Fruit fly (Drosophila melanogaster) whole organism, wandering third instar larva: ENCODE data around the gene CG11726.
A peak's percentile ranks its signal among the peaks of the same experiment; 100 is the strongest.

Source experiments
- Abd-B ChIP-seq: fragments of >200 bp; optimal IDR thresholded peaks from 2 replicates; lab custom pipeline; 2017; ENCODE audit warnings: missing biosample characterization, missing genetic modification characterization
- CG32264 ChIP-seq: fragments of 200-800 bp; sonication (Bioruptor generic); optimal IDR thresholded peaks from 2 replicates; lab custom pipeline; 2016; ENCODE audit warnings: missing biosample characterization, missing genetic modification characterization
- CG9705 ChIP-seq: fragments of 200-800 bp; sonication (Bioruptor generic); optimal IDR thresholded peaks from 2 replicates; lab custom pipeline; 2018; ENCODE audit warnings: missing biosample characterization, mild to moderate bottlenecking, missing genetic modification characterization
- CrebA ChIP-seq: fragments of 200-800 bp; sonication (Bioruptor generic); optimal IDR thresholded peaks from 2 replicates; lab custom pipeline; 2016; ENCODE audit warnings: missing biosample characterization, mild to moderate bottlenecking, missing genetic modification characterization, borderline replicate concordance
- Dfd ChIP-seq: fragments of >200 bp; optimal IDR thresholded peaks from 2 replicates; lab custom pipeline; 2017; ENCODE audit warnings: missing biosample characterization, missing genetic modification characterization
- Dif ChIP-seq: fragments of 200-275, 200-300 bp; sonication (Bioruptor generic); optimal IDR thresholded peaks from 2 replicates; lab custom pipeline; 2018; ENCODE audit warnings: missing biosample characterization, missing genetic modification characterization; ENCODE audit not compliant: partially characterized antibody
- GATAd ChIP-seq: sonication (Bioruptor generic); optimal IDR thresholded peaks from 2 replicates; lab custom pipeline; 2016; ENCODE audit warnings: missing biosample characterization, missing genetic modification characterization
- HLH106 ChIP-seq: fragments of 200-800 bp; optimal IDR thresholded peaks from 3 replicates; lab custom pipeline; 2019; ENCODE audit warnings: missing biosample characterization, mild to moderate bottlenecking, missing genetic modification characterization, moderate library complexity
- Hr78 ChIP-seq: fragments of >200 bp; optimal IDR thresholded peaks from 2 replicates; lab custom pipeline; 2017; ENCODE audit warnings: missing biosample characterization, missing genetic modification characterization
- Hr83 ChIP-seq: fragments of 200-300 bp; sonication (Bioruptor generic); optimal IDR thresholded peaks from 2 replicates; lab custom pipeline; 2016; ENCODE audit warnings: missing biosample characterization, mild to moderate bottlenecking, missing genetic modification characterization, moderate library complexity; ENCODE audit not compliant: poor library complexity, severe bottlenecking
- Jra ChIP-seq: sonication (Bioruptor generic); optimal IDR thresholded peaks from 2 replicates; lab custom pipeline; 2016; ENCODE audit warnings: missing biosample characterization, missing genetic modification characterization
- Mio ChIP-seq: sonication (Bioruptor generic); optimal IDR thresholded peaks from 2 replicates; lab custom pipeline; 2016; ENCODE audit warnings: missing biosample characterization, missing genetic modification characterization
- Myc ChIP-seq: fragments of >200 bp; optimal IDR thresholded peaks from 2 replicates; lab custom pipeline; 2017
- N ChIP-seq: fragments of >200 bp; optimal IDR thresholded peaks from 2 replicates; lab custom pipeline; 2018; ENCODE audit warnings: missing biosample characterization, missing external identifiers, missing genetic modification characterization
- OdsH ChIP-seq: fragments of 200-800 bp; sonication (Bioruptor generic); optimal IDR thresholded peaks from 2 replicates; lab custom pipeline; 2016; ENCODE audit warnings: missing biosample characterization, mild to moderate bottlenecking, missing genetic modification characterization
- Rel ChIP-seq, 2 experiments: fragments of 200-800 bp; sonication (Bioruptor generic) in 1 of 2; optimal IDR thresholded peaks; 2 replicates in 1 of 2; 3 replicates in 1 of 2; lab custom pipeline; 2016 to 2019; ENCODE audit warnings: mild to moderate bottlenecking in 2 of 2, missing biosample characterization in 2 of 2, missing genetic modification characterization in 2 of 2, moderate library complexity in 1 of 2
- Sp1 ChIP-seq: fragments of 200-800 bp; sonication (Bioruptor generic); optimal IDR thresholded peaks from 3 replicates; lab custom pipeline; 2019; ENCODE audit warnings: missing biosample characterization, mild to moderate bottlenecking, missing genetic modification characterization, moderate library complexity
- Vsx2 ChIP-seq: fragments of 200-300, 225-300 bp; sonication (Bioruptor generic); optimal IDR thresholded peaks from 2 replicates; lab custom pipeline; 2018; ENCODE audit warnings: missing biosample characterization, missing genetic modification characterization; ENCODE audit not compliant: partially characterized antibody
- br ChIP-seq: fragments of 200-800 bp; sonication (Bioruptor generic); optimal IDR thresholded peaks from 2 replicates; lab custom pipeline; 2016; ENCODE audit warnings: missing biosample characterization, missing genetic modification characterization
- brk ChIP-seq: fragments of 200-800 bp; sonication (Bioruptor generic); optimal IDR thresholded peaks from 2 replicates; lab custom pipeline; 2016; ENCODE audit warnings: missing biosample characterization, mild to moderate bottlenecking, missing genetic modification characterization
- dl ChIP-seq, 2 experiments: fragments of 175-275, 200-275 bp in 1 of 2; fragments of 200-275 bp in 1 of 2; sonication (Bioruptor generic); optimal IDR thresholded peaks; lab custom pipeline; 2018; ENCODE audit warnings: mild to moderate bottlenecking in 2 of 2, missing biosample characterization in 2 of 2, missing genetic modification characterization in 2 of 2, moderate library complexity in 2 of 2; ENCODE audit not compliant: partially characterized antibody in 2 of 2, insufficient read depth in 1 of 2
- dmrt93B ChIP-seq: fragments of 200-800 bp; sonication (Bioruptor generic); optimal IDR thresholded peaks from 2 replicates; lab custom pipeline; 2018; ENCODE audit warnings: missing biosample characterization, mild to moderate bottlenecking, missing genetic modification characterization
- foxo ChIP-seq, 2 experiments: fragments of 200-800 bp; sonication (Bioruptor generic); optimal IDR thresholded peaks; 2 replicates in 1 of 2; 3 replicates in 1 of 2; lab custom pipeline; 2016 to 2017; ENCODE audit warnings: missing biosample characterization in 2 of 2, missing genetic modification characterization in 2 of 2
- fru ChIP-seq: fragments of 200-800 bp; sonication (Bioruptor generic); optimal IDR thresholded peaks from 3 replicates; lab custom pipeline; 2016; ENCODE audit warnings: missing biosample characterization, mild to moderate bottlenecking, missing genetic modification characterization
- h ChIP-seq: fragments of 200-800 bp; sonication (Bioruptor generic); optimal IDR thresholded peaks from 3 replicates; lab custom pipeline; 2016; ENCODE audit warnings: missing biosample characterization, mild to moderate bottlenecking, missing genetic modification characterization
- lola ChIP-seq: fragments of >200 bp; optimal IDR thresholded peaks from 2 replicates; lab custom pipeline; 2017; ENCODE audit warnings: missing biosample characterization, missing genetic modification characterization
- pan ChIP-seq: fragments of >200 bp; optimal IDR thresholded peaks from 2 replicates; lab custom pipeline; 2017
- psq ChIP-seq: fragments of 200-800 bp; sonication (Bioruptor generic); optimal IDR thresholded peaks from 3 replicates; lab custom pipeline; 2017; ENCODE audit warnings: missing biosample characterization, mild to moderate bottlenecking, missing genetic modification characterization, moderate library complexity
- sage ChIP-seq: fragments of 200-800 bp; sonication (Bioruptor generic); optimal IDR thresholded peaks from 2 replicates; lab custom pipeline; 2016; ENCODE audit warnings: missing biosample characterization, mild to moderate bottlenecking, missing genetic modification characterization
- tai ChIP-seq: sonication (Bioruptor generic); optimal IDR thresholded peaks from 2 replicates; lab custom pipeline; 2016; ENCODE audit warnings: missing biosample characterization, missing genetic modification characterization
- usp ChIP-seq: fragments of >200 bp; optimal IDR thresholded peaks from 2 replicates; lab custom pipeline; 2017; ENCODE audit warnings: missing biosample characterization, missing genetic modification characterization
- woc ChIP-seq: sonication (Bioruptor generic); optimal IDR thresholded peaks from 2 replicates; lab custom pipeline; 2016; ENCODE audit warnings: missing biosample characterization, mild to moderate bottlenecking, missing genetic modification characterization

The CG11726 gene

DNA sequence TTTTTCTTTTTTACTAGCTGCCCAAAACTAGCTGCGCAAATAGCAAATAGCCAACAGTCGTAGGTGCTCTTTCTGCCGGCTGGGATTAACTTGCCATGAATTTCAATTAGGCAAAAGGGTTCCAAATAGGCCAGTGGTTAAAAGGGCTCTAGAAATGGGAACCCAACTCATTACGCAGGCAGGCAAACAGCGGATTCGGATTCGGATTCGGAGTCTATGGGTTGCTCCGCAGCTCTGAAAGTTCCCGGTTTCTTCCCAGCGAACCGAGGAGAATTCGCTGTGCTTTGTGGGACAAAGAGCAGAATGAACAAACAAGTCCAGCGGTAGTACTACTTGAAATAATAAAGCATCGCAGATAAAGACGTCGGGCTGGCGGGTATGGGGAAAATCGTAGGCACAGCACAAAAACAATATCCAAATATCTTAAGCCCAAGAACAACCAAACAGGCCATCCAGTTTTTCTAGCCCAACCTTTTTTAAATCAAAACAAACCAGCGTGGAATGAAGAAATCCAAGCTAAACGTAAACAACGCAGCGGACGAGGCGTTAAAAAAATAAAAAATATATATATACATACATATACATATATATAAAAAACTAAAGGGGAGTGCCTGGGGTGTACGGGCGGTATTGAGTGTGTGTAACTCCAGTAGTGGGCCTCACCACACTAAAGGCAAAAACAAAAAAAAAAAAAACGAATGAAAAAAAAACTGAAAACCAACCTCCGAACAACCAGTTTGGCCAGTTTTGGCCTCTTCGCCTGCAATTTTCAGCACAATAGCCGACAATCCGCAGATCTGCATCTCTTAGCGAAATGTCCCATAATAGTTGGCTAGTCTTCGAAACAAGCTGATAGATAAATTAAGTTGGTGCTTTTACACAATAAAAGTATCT is 47.6 kb downstream of the CG11726 start:
- TF ChIP-seq psq (GFP tag; lab: Kevin White, UChicago), result peak; percentile 55
- TF ChIP-seq Jra (GFP tag; lab: Kevin White, UChicago), result no peak

dm6 chr3L:11443474-11444080 is 49.1 kb downstream of the CG11726 start:
- no peak for TF ChIP-seq OdsH (GFP tag; lab: Kevin White, UChicago)
- TF ChIP-seq Dif (GFP tag; lab: Kevin White, UChicago), result no peak
- TF ChIP-seq dl (GFP tag; optimal IDR thresholded peaks at IDR 0.05; lab: Kevin White, UChicago; ENCODE audit: insufficient read depth in 1 of 2, partially characterized antibody in 2 of 2), result no peak
- no peak for TF ChIP-seq CG32264 (GFP tag; lab: Kevin White, UChicago)
- TF ChIP-seq foxo (GFP tag; optimal IDR thresholded peaks at IDR 0.05; lab: Kevin White, UChicago), result peak in 1 of 2 experiments; percentile 2
- TF ChIP-seq pan (lab: Kevin White, UChicago), result no peak
- TF ChIP-seq Jra (GFP tag; lab: Kevin White, UChicago), result no peak
- no peak for TF ChIP-seq tai (GFP tag; lab: Kevin White, UChicago)
- no peak for TF ChIP-seq sage (GFP tag; lab: Kevin White, UChicago)
- peak; percentile 15 for TF ChIP-seq psq (GFP tag; lab: Kevin White, UChicago)
- no peak for TF ChIP-seq brk (GFP tag; lab: Kevin White, UChicago)
- peak; percentile 42 for TF ChIP-seq Dfd (GFP tag; lab: Kevin White, UChicago)
- peak; percentile 16 for TF ChIP-seq HLH106 (tag; lab: Kevin White, UChicago)
- no peak for TF ChIP-seq usp (GFP tag; lab: Kevin White, UChicago)
- no peak for TF ChIP-seq GATAd (GFP tag; lab: Kevin White, UChicago)
- TF ChIP-seq Sp1 (GFP tag; lab: Kevin White, UChicago), result peak; percentile 11
- TF ChIP-seq dmrt93B, result no peak
- TF ChIP-seq CrebA (GFP tag; lab: Kevin White, UChicago), result no peak
- peak; percentile 2 for TF ChIP-seq fru (GFP tag; lab: Kevin White, UChicago)
- no peak for TF ChIP-seq Hr78 (GFP tag; lab: Kevin White, UChicago)
- no peak for TF ChIP-seq Myc (lab: Kevin White, UChicago)
- TF ChIP-seq lola (GFP tag; lab: Kevin White, UChicago), result no peak
- no peak for TF ChIP-seq br (GFP tag; lab: Kevin White, UChicago)
- TF ChIP-seq Abd-B (GFP tag; lab: Kevin White, UChicago), result no peak
- no peak for TF ChIP-seq N (GFP tag; lab: Kevin White, UChicago)
- no peak for TF ChIP-seq Hr83

DNA sequence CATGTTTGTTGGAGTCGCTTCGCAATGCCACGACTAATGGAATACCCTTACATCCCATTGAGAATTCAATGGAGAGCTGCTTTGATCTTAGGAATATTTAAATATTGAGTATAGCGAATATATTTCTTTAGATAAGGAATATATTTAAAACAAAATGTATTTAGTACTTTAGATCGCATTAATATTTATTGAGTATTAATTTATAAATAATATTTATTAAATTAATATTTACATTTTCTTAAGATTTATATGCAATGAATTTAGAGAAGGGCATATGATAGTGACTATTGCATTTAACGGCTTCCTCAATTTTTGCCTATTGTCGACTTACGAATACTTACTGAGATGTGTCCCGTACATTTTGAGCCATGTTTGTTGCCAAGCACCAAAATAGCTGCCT is 49.7 kb downstream of the CG11726 start:
- TF ChIP-seq Sp1 (GFP tag; lab: Kevin White, UChicago) (no peak), GATAd (GFP tag; lab: Kevin White, UChicago) (no peak), Rel (GFP tag; optimal IDR thresholded peaks at IDR 0.05; lab: Kevin White, UChicago) (no peak), Rel (tag; optimal IDR thresholded peaks at IDR 0.05; lab: Kevin White, UChicago) (no peak), Vsx2 (no peak), Dif (GFP tag; lab: Kevin White, UChicago) (no peak), Abd-B (GFP tag; lab: Kevin White, UChicago) (no peak), pan (lab: Kevin White, UChicago) (no peak), Mio (GFP tag; lab: Kevin White, UChicago) (no peak), tai (GFP tag; lab: Kevin White, UChicago) (no peak), br (GFP tag; lab: Kevin White, UChicago) (no peak), fru (GFP tag; lab: Kevin White, UChicago) (no peak), lola (GFP tag; lab: Kevin White, UChicago) (no peak), h (GFP tag; lab: Kevin White, UChicago) (no peak), dmrt93B (no peak), dl (GFP tag; optimal IDR thresholded peaks at IDR 0.05; lab: Kevin White, UChicago; ENCODE audit: insufficient read depth in 1 of 2, partially characterized antibody in 2 of 2) (no peak), woc (GFP tag; lab: Kevin White, UChicago) (no peak), Jra (GFP tag; lab: Kevin White, UChicago) (no peak), CrebA (GFP tag; lab: Kevin White, UChicago) (no peak), sage (GFP tag; lab: Kevin White, UChicago) (no peak), CG9705 (GFP tag; lab: Kevin White, UChicago) (no peak)
